Fruit fly (Drosophila melanogaster) whole organism, prepupa: ENCODE measurements around the gene CG17778.

Experiments
- Blimp-1 ChIP-seq: fragments of 200-800 bp; sonication (Bioruptor generic); optimal IDR thresholded peaks from 3 replicates; lab custom pipeline; 2017; ENCODE audit warnings: missing biosample characterization, missing genetic modification characterization, mild to moderate bottlenecking, moderate library complexity, missing genetic modification reagents
- CG10631 ChIP-seq: fragments of 200-800 bp; sonication (Bioruptor generic); optimal IDR thresholded peaks from 2 replicates; lab custom pipeline; 2016; ENCODE audit warnings: missing biosample characterization, missing genetic modification characterization
- CG10669 ChIP-seq: fragments of 200-800 bp; sonication (Bioruptor generic); optimal IDR thresholded peaks from 3 replicates; lab custom pipeline; 2018; ENCODE audit warnings: missing biosample characterization, mild to moderate bottlenecking, missing genetic modification characterization, moderate library complexity
- CG11294 ChIP-seq: fragments of 200-800 bp; sonication (Bioruptor generic); IDR thresholded peaks from 2 replicates; pipeline ENCODE4 v1.3.6; 2022; ENCODE audit warnings: missing biosample characterization, missing genetic modification characterization
- CG11902 ChIP-seq: fragments of 200-800 bp; sonication (Bioruptor generic); optimal IDR thresholded peaks from 3 replicates; lab custom pipeline; 2016; ENCODE audit warnings: missing biosample characterization, missing genetic modification characterization
- CG15336 ChIP-seq: fragments of 200-800 bp; sonication (Bioruptor generic); IDR thresholded peaks from 2 replicates; pipeline ENCODE4 v1.3.6; 2022; ENCODE audit warnings: missing biosample characterization, missing genetic modification characterization
- CG16779 ChIP-seq: fragments of 200-800 bp; sonication (Bioruptor generic); optimal IDR thresholded peaks from 3 replicates; lab custom pipeline; 2017; ENCODE audit warnings: missing biosample characterization, mild to moderate bottlenecking, missing genetic modification characterization
- CG31627 ChIP-seq: fragments of 200-800 bp; sonication (Bioruptor generic); optimal IDR thresholded peaks from 3 replicates; lab custom pipeline; 2016; ENCODE audit warnings: missing biosample characterization, missing genetic modification characterization
- CG32006 ChIP-seq: fragments of 200-800 bp; sonication (Bioruptor generic); optimal IDR thresholded peaks from 3 replicates; lab custom pipeline; 2017; ENCODE audit warnings: missing biosample characterization, mild to moderate bottlenecking, missing genetic modification characterization
- CG34406 ChIP-seq: fragments of 200-800 bp; sonication (Bioruptor generic); optimal IDR thresholded peaks from 3 replicates; lab custom pipeline; 2016; ENCODE audit warnings: missing biosample characterization, missing genetic modification characterization
- CG3919 ChIP-seq: fragments of 200-800 bp; sonication (Bioruptor generic); optimal IDR thresholded peaks from 3 replicates; lab custom pipeline; 2016; ENCODE audit warnings: missing biosample characterization, missing genetic modification characterization
- CG4318 ChIP-seq: fragments of 200-800 bp; sonication (Bioruptor generic); optimal IDR thresholded peaks from 3 replicates; lab custom pipeline; 2017; ENCODE audit warnings: missing biosample characterization, mild to moderate bottlenecking, missing genetic modification characterization
- CG6163 ChIP-seq: fragments of 200-800 bp; sonication (Bioruptor generic); IDR thresholded peaks from 3 replicates; pipeline ENCODE4 v1.3.6; 2022; ENCODE audit warnings: missing biosample characterization, missing genetic modification characterization
- CG6276 ChIP-seq: fragments of 200-800 bp; sonication (Bioruptor generic); optimal IDR thresholded peaks from 2 replicates; lab custom pipeline; 2017; ENCODE audit warnings: missing biosample characterization, mild to moderate bottlenecking, missing genetic modification characterization
- CG6808 ChIP-seq: fragments of 200-800 bp; sonication (Bioruptor generic); optimal IDR thresholded peaks from 3 replicates; lab custom pipeline; 2017; ENCODE audit warnings: missing biosample characterization, missing genetic modification characterization, mild to moderate bottlenecking, moderate library complexity, missing genetic modification reagents
- CG8319 ChIP-seq: fragments of 200-800 bp; sonication (Bioruptor generic); optimal IDR thresholded peaks from 3 replicates; lab custom pipeline; 2016; ENCODE audit warnings: missing biosample characterization, missing genetic modification characterization
- CG8632 ChIP-seq: fragments of 200-800 bp; sonication (Bioruptor generic); optimal IDR thresholded peaks from 3 replicates; lab custom pipeline; 2016; ENCODE audit warnings: missing biosample characterization, missing genetic modification characterization
- CG9139 ChIP-seq: fragments of 200-800 bp; sonication (Bioruptor generic); optimal IDR thresholded peaks from 3 replicates; lab custom pipeline; 2017; ENCODE audit warnings: missing biosample characterization, mild to moderate bottlenecking, missing genetic modification characterization
- Eip75B ChIP-seq: fragments of 200-800 bp; sonication (Bioruptor generic); optimal IDR thresholded peaks from 3 replicates; lab custom pipeline; 2016; ENCODE audit warnings: missing biosample characterization, missing genetic modification characterization
- Eip78C ChIP-seq: fragments of 200-800 bp; sonication (Bioruptor generic); peaks from one replicate; lab custom pipeline; 2016; ENCODE audit warnings: missing biosample characterization, missing genetic modification characterization
- Eip93F ChIP-seq: fragments of 200-800 bp; sonication (Bioruptor generic); optimal IDR thresholded peaks from 2 replicates; lab custom pipeline; 2016; ENCODE audit warnings: missing biosample characterization, mild to moderate bottlenecking, missing genetic modification characterization
- Ets21C ChIP-seq: fragments of 200-800 bp; sonication (Bioruptor generic); optimal IDR thresholded peaks from 3 replicates; lab custom pipeline; 2016; ENCODE audit warnings: missing biosample characterization, missing genetic modification characterization
- Ets96B ChIP-seq: fragments of 200-800 bp; optimal IDR thresholded peaks from 2 replicates; lab custom pipeline; 2019; ENCODE audit warnings: missing biosample characterization, mild to moderate bottlenecking, missing genetic modification characterization, moderate library complexity
- Hr38 ChIP-seq: sonication (Bioruptor generic); optimal IDR thresholded peaks from 2 replicates; lab custom pipeline; 2016; ENCODE audit warnings: missing biosample characterization, missing genetic modification characterization
- Hr39 ChIP-seq: fragments of 200-800 bp; sonication (Bioruptor generic); optimal IDR thresholded peaks from 2 replicates; lab custom pipeline; 2016; ENCODE audit warnings: missing biosample characterization, missing genetic modification characterization
- Hr4 ChIP-seq: fragments of 200-800 bp; sonication (Bioruptor generic); optimal IDR thresholded peaks from 3 replicates; lab custom pipeline; 2016; ENCODE audit warnings: missing biosample characterization, missing genetic modification characterization
- Lpt ChIP-seq: fragments of 200-800 bp; sonication (Bioruptor generic); optimal IDR thresholded peaks from 3 replicates; lab custom pipeline; 2016; ENCODE audit warnings: missing biosample characterization, missing genetic modification characterization
- Smox ChIP-seq: fragments of 200-800 bp; sonication (Bioruptor generic); optimal IDR thresholded peaks from 3 replicates; lab custom pipeline; 2016; ENCODE audit warnings: missing biosample characterization, missing genetic modification characterization
- Sox102F ChIP-seq: fragments of 200-800 bp; sonication (Bioruptor generic); optimal IDR thresholded peaks from 2 replicates; lab custom pipeline; 2016; ENCODE audit warnings: missing biosample characterization, mild to moderate bottlenecking, missing genetic modification characterization
- Sox15 ChIP-seq: fragments of 200-800 bp; sonication (Bioruptor generic); optimal IDR thresholded peaks from 3 replicates; lab custom pipeline; 2016; ENCODE audit warnings: missing biosample characterization, missing genetic modification characterization
- achi ChIP-seq: fragments of 200-800 bp; sonication (Bioruptor generic); optimal IDR thresholded peaks from 3 replicates; lab custom pipeline; 2016; ENCODE audit warnings: missing biosample characterization, missing genetic modification characterization
- acj6 ChIP-seq: fragments of 200-800 bp; sonication (Bioruptor generic); optimal IDR thresholded peaks from 3 replicates; lab custom pipeline; 2016; ENCODE audit warnings: missing biosample characterization, missing genetic modification characterization
- cyc ChIP-seq: fragments of 200-800 bp; sonication (Bioruptor generic); optimal IDR thresholded peaks from 3 replicates; lab custom pipeline; 2016; ENCODE audit warnings: missing biosample characterization, missing genetic modification characterization
- dac ChIP-seq: fragments of 200-800 bp; sonication (Bioruptor generic); optimal IDR thresholded peaks from 2 replicates; lab custom pipeline; 2017; ENCODE audit warnings: missing biosample characterization, mild to moderate bottlenecking, missing genetic modification characterization
- dsx ChIP-seq: fragments of 200-800 bp; optimal IDR thresholded peaks from 3 replicates; lab custom pipeline; 2019; ENCODE audit warnings: missing biosample characterization, mild to moderate bottlenecking, missing genetic modification characterization, moderate library complexity; ENCODE audit not compliant: poor library complexity, severe bottlenecking
- esn ChIP-seq: fragments of 200-800 bp; sonication (Bioruptor generic); optimal IDR thresholded peaks from 2 replicates; lab custom pipeline; 2016; ENCODE audit warnings: missing biosample characterization, mild to moderate bottlenecking, missing genetic modification characterization, moderate library complexity
- fd59A ChIP-seq: fragments of 200-800 bp; sonication (Bioruptor generic); optimal IDR thresholded peaks from 2 replicates; lab custom pipeline; 2017; ENCODE audit warnings: missing biosample characterization, mild to moderate bottlenecking, missing genetic modification characterization, missing genetic modification reagents
- fd85E ChIP-seq: fragments of 200-800 bp; sonication (Bioruptor generic); optimal IDR thresholded peaks from 3 replicates; lab custom pipeline; 2016; ENCODE audit warnings: missing biosample characterization, missing genetic modification characterization
- fkh ChIP-seq: fragments of 200-800 bp; sonication (Bioruptor generic); optimal IDR thresholded peaks from 3 replicates; lab custom pipeline; 2017; ENCODE audit warnings: missing biosample characterization, mild to moderate bottlenecking, missing genetic modification characterization, moderate library complexity
- lz ChIP-seq: fragments of 200-800 bp; sonication (Bioruptor generic); optimal IDR thresholded peaks from 3 replicates; lab custom pipeline; 2016; ENCODE audit warnings: missing biosample characterization, missing genetic modification characterization
- net ChIP-seq: fragments of 200-800 bp; sonication (Bioruptor generic); optimal IDR thresholded peaks from 3 replicates; lab custom pipeline; 2016; ENCODE audit warnings: missing biosample characterization, missing genetic modification characterization
- pdm3 ChIP-seq: fragments of 200-800 bp; sonication (Bioruptor generic); optimal IDR thresholded peaks from 3 replicates; lab custom pipeline; 2016; ENCODE audit warnings: missing biosample characterization, missing genetic modification characterization
- salr ChIP-seq, 2 experiments: fragments of 200-800 bp; sonication (Bioruptor generic); optimal IDR thresholded peaks; 3 replicates each; lab custom pipeline; 2016 to 2018; ENCODE audit warnings: missing biosample characterization in 2 of 2, missing genetic modification characterization in 2 of 2, mild to moderate bottlenecking in 1 of 2
- svp ChIP-seq: fragments of 200-800 bp; sonication (Bioruptor generic); peaks from one replicate; lab custom pipeline; 2016; ENCODE audit warnings: missing biosample characterization, missing genetic modification characterization
- topi ChIP-seq: fragments of 200-800 bp; sonication (Bioruptor generic); optimal IDR thresholded peaks from 3 replicates; lab custom pipeline; 2016; ENCODE audit warnings: missing biosample characterization, missing genetic modification characterization
- vri ChIP-seq: fragments of 200-800 bp; sonication (Bioruptor generic); optimal IDR thresholded peaks from 3 replicates; lab custom pipeline; 2016; ENCODE audit warnings: missing biosample characterization, mild to moderate bottlenecking, missing genetic modification characterization

The CG17778 gene

DNA sequence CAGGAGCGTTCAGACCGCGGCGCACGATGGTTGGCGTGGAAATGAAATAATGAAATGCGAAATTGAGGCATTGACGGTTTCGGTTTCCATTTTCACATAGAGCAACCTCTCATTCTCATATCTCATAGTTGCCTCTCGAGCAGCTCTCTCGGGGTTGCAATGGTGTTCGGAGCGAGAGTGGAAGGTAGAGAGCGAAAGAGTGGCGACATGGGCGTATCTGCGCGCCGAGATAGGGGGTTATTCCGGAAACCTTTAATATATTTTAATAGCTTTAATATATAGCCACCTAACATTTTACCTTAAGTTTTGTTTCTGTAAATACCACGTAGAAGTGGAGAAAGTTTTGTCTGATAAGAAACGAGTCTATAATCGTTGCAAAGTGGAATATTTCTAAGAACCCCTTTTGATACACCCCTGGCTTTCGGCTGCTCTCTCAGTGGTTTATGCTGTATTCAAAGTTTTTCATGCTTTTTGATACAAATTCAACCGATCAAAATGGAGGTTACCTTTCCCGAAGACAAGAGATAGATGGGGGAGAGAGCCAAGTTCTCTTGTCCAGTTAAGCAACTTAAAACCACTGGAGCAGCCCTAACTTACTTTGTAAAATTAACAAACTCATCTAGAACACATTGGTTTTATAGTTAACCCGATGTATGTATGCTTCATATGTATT lies 28.9 kb downstream of the CG17778 start, which contains the start of gene elav (continued):
- peak; percentile 88 for TF ChIP-seq fkh (GFP tag; lab: Kevin White, UChicago)
- TF ChIP-seq pdm3 (GFP tag; lab: Kevin White, UChicago) = peak; percentile 98
- TF ChIP-seq salr (GFP tag; optimal IDR thresholded peaks at IDR 0.05; lab: Kevin White, UChicago) = peak; percentile 92 to 94
- TF ChIP-seq fd59A (GFP tag; lab: Kevin White, UChicago) = peak; percentile 97
- TF ChIP-seq CG10669 = peak; percentile 97
- TF ChIP-seq CG11902 (GFP tag; lab: Kevin White, UChicago) = peak; percentile 95
- peak; percentile 98 for TF ChIP-seq Lpt
- TF ChIP-seq Eip75B (GFP tag; lab: Kevin White, UChicago) = peak; percentile 98
- TF ChIP-seq CG8319 (GFP tag; lab: Kevin White, UChicago) = peak; percentile 97
- TF ChIP-seq fd85E (GFP tag; lab: Kevin White, UChicago) = peak; percentile 94
- peak; percentile 97 for TF ChIP-seq CG8632
- peak; percentile 98 for TF ChIP-seq CG6808
- peak; percentile 98 for TF ChIP-seq Sox102F (GFP tag; lab: Kevin White, UChicago)
- peak; percentile 95 for TF ChIP-seq Sox15 (GFP tag; lab: Kevin White, UChicago)
- TF ChIP-seq dsx (GFP tag; lab: Kevin White, UChicago) = peak; percentile 96
- TF ChIP-seq dac (GFP tag; lab: Kevin White, UChicago) = peak; percentile 97
- TF ChIP-seq net (GFP tag; lab: Kevin White, UChicago) = peak; percentile 98
- peak; percentile 98 for TF ChIP-seq svp (GFP tag; lab: Kevin White, UChicago)
- TF ChIP-seq cyc (GFP tag; lab: Kevin White, UChicago) = peak; percentile 97
- peak; percentile 97 for TF ChIP-seq CG3919 (GFP tag; lab: Kevin White, UChicago)
- peak; percentile 13 for TF ChIP-seq Hr38 (GFP tag; lab: Kevin White, UChicago)
- peak; percentile 95 for TF ChIP-seq Ets21C (GFP tag; lab: Kevin White, UChicago)
- TF ChIP-seq CG9139 (GFP tag; lab: Kevin White, UChicago) = peak; percentile 96

DNA sequence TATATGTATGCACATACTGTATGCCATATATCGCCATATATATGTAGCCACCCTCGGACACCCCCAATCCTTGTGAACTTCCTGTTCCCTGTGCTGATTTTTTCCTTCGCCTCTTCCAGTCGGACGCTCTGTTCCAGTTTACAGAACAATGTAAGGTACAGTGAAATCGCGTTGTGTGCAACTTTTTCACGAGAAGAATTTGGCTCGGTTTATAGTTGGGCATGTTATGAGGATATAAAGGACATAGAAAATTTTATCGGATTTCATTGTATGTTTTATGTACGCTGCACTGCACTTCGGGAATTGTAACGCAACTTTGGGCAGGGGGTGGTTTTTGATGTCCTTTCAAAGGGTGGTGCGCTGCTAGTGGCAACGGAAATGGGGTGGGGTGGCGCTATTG lies 29.9 kb downstream of the CG17778 start:
- no peak for TF ChIP-seq Blimp-1 (GFP tag; lab: Kevin White, UChicago)
- no peak for TF ChIP-seq Ets96B
- peak; percentile 11 for TF ChIP-seq CG3919 (GFP tag; lab: Kevin White, UChicago)
- no peak for TF ChIP-seq CG31627
- TF ChIP-seq CG34406 (GFP tag; lab: Kevin White, UChicago) = no peak
- TF ChIP-seq CG15336 (GFP tag; lab: Robert Waterston, UW) = no peak
- TF ChIP-seq CG10631 = no peak
- no peak for TF ChIP-seq lz (GFP tag; lab: Kevin White, UChicago)
- no peak for TF ChIP-seq Smox (GFP tag; lab: Kevin White, UChicago)
- no peak for TF ChIP-seq acj6 (GFP tag; lab: Kevin White, UChicago)
- peak; percentile 23 for TF ChIP-seq esn (GFP tag; lab: Kevin White, UChicago)
- TF ChIP-seq CG6276 = no peak
- TF ChIP-seq achi (GFP tag; lab: Kevin White, UChicago) = no peak
- TF ChIP-seq CG4318 (GFP tag; lab: Kevin White, UChicago) = no peak
- TF ChIP-seq Hr4 (GFP tag; lab: Kevin White, UChicago) = no peak
- TF ChIP-seq dsx (GFP tag; lab: Kevin White, UChicago) = peak; percentile 39
- TF ChIP-seq topi (GFP tag; lab: Kevin White, UChicago) = no peak
- TF ChIP-seq CG6163 (GFP tag; lab: Robert Waterston, UW) = peak; percentile 34; the same call in 1 of the 3 replicates
- no peak for TF ChIP-seq Eip93F
- no peak for TF ChIP-seq CG16779
- no peak for TF ChIP-seq CG9139 (GFP tag; lab: Kevin White, UChicago)
- TF ChIP-seq CG6808 = no peak
- peak; percentile 10 for TF ChIP-seq CG32006 (GFP tag; lab: Kevin White, UChicago)
- TF ChIP-seq Hr39 (GFP tag; lab: Kevin White, UChicago) = no peak
- TF ChIP-seq Eip78C = peak; percentile 41
- TF ChIP-seq CG10669 = no peak
- TF ChIP-seq vri (GFP tag; lab: Kevin White, UChicago) = no peak
- TF ChIP-seq CG11294 (GFP tag; lab: Robert Waterston, UW) = no peak
- TF ChIP-seq, all 60 proteins: peak for 6
